Worm (Caenorhabditis elegans) whole organism, L2 larva: ENCODE data around the gene dnj-7.

Experiments used
- aly-2 ChIP-seq: fragments of 150-350 bp; optimal IDR thresholded peaks from 2 replicates; lab custom pipeline; 2014; ENCODE audit warnings: missing biosample characterization, missing genetic modification characterization
- blmp-1 ChIP-seq: sonication (generic microtip); optimal IDR thresholded peaks from 2 replicates; lab custom pipeline; 2017; ENCODE audit warnings: missing genetic modification characterization, mild to moderate bottlenecking, missing compliant biosample characterization, antibody characterized with exemption, moderate library complexity; ENCODE audit not compliant: insufficient read depth
- ceh-82 ChIP-seq: fragments of 150-350 bp; optimal IDR thresholded peaks from 2 replicates; lab custom pipeline; 2014; ENCODE audit warnings: missing biosample characterization, missing genetic modification characterization
- gmeb-1 ChIP-seq: fragments of 150-350 bp; optimal IDR thresholded peaks from 2 replicates; lab custom pipeline; 2014; ENCODE audit warnings: missing biosample characterization, missing genetic modification characterization
- lin-39 ChIP-seq: fragments of 150-350 bp; optimal IDR thresholded peaks from 2 replicates; lab custom pipeline; 2014; ENCODE audit warnings: missing biosample characterization, missing genetic modification reagents, missing genetic modification characterization
- nhr-11 ChIP-seq: fragments of 150-350 bp; optimal IDR thresholded peaks from 2 replicates; lab custom pipeline; 2014; ENCODE audit warnings: missing biosample characterization, missing genetic modification characterization
- nhr-237 ChIP-seq: fragments of 150-350 bp; optimal IDR thresholded peaks from 2 replicates; lab custom pipeline; 2014; ENCODE audit warnings: missing biosample characterization, missing genetic modification characterization
- snpc-4 ChIP-seq: fragments of 150-350 bp; optimal IDR thresholded peaks from 2 replicates; lab custom pipeline; 2014; ENCODE audit warnings: missing biosample characterization, missing genetic modification characterization
- zag-1 ChIP-seq: fragments of 150-350 bp; optimal IDR thresholded peaks from 2 replicates; lab custom pipeline; 2014; ENCODE audit warnings: missing biosample characterization, missing genetic modification characterization
- ztf-4 ChIP-seq: fragments of 150-350 bp; optimal IDR thresholded peaks from 2 replicates; lab custom pipeline; 2014; ENCODE audit warnings: missing biosample characterization, missing genetic modification characterization

ce11 chrX:7244756-7245155 lies 50.4 kb downstream of the dnj-7 start:
- no peak for TF ChIP-seq snpc-4 (tag; lab: Kevin White, UChicago)
- no peak for TF ChIP-seq ztf-4 (tag; lab: Kevin White, UChicago)
- TF ChIP-seq gmeb-1 (tag; lab: Kevin White, UChicago) = peak; percentile 60
- TF ChIP-seq zag-1 = no peak
- no peak for TF ChIP-seq blmp-1 (tag; lab: Kevin White, UChicago)
- TF ChIP-seq lin-39 = no peak
- no peak for TF ChIP-seq nhr-11
- TF ChIP-seq nhr-237 = no peak
- TF ChIP-seq ceh-82 (tag; lab: Kevin White, UChicago) = no peak
- no peak for TF ChIP-seq aly-2 (tag; lab: Kevin White, UChicago)
